Fruit fly (Drosophila melanogaster): ENCODE data around the gene Cpr31A.

The Cpr31A gene

DNA sequence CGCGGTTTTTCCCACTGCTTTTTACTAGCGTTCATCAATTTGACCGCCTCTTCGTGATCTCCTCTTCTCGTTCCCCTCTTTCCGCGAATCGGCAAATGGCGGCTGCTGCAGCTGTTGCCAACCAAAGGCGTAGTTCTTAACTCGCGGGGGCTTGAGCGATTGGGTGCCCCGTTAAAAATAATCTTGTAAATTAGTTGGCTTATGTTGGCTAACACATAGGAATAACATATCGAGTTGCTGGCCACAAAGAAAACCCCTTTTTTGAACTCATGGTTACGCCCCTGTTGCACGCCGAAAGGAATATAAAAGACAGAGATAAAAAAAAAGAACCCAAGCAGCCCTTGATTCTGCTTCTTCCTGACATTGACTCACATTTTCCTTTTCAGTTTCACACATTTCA lies 3.2 kb downstream of the Cpr31A start (continued):
- TF ChIP-seq CrebA (GFP tag; optimal IDR thresholded peaks at IDR 0.05; ENCODE audit: borderline replicate concordance), result peak; percentile 83

dm6 chr2L:10060516-10060915 lies 6.5 kb downstream of the Cpr31A start, which contains the start of gene Spn31A:
Spn31A (plus strand) TSS chr2L:10060816.
- TF ChIP-seq CG32264 (GFP tag; optimal IDR thresholded peaks at IDR 0.05) (no peak), Myc (optimal IDR thresholded peaks at IDR 0.05) (no peak), h (GFP tag; optimal IDR thresholded peaks at IDR 0.05) (no peak), Sp1 (GFP tag; optimal IDR thresholded peaks at IDR 0.05) (no peak), Mio (GFP tag; optimal IDR thresholded peaks at IDR 0.05) (no peak), tai (GFP tag; optimal IDR thresholded peaks at IDR 0.05) (no peak), CrebA (GFP tag; optimal IDR thresholded peaks at IDR 0.05; ENCODE audit: borderline replicate concordance) (no peak), woc (GFP tag; optimal IDR thresholded peaks at IDR 0.05) (no peak), foxo (GFP tag; optimal IDR thresholded peaks at IDR 0.05) (no peak), Dfd (GFP tag; optimal IDR thresholded peaks at IDR 0.05) (no peak), pan (optimal IDR thresholded peaks at IDR 0.05) (no peak), Hr78 (GFP tag; optimal IDR thresholded peaks at IDR 0.05) (no peak), N (GFP tag; optimal IDR thresholded peaks at IDR 0.05) (no peak), lola (GFP tag; optimal IDR thresholded peaks at IDR 0.05) (no peak)

dm6 chr2L:10061276-10061675 lies 7.3 kb downstream of the Cpr31A start:
- no peak for TF ChIP-seq tai (GFP tag; optimal IDR thresholded peaks at IDR 0.05)
- no peak for TF ChIP-seq N (GFP tag; optimal IDR thresholded peaks at IDR 0.05)
- TF ChIP-seq brk (GFP tag; optimal IDR thresholded peaks at IDR 0.05), result no peak
- no peak for TF ChIP-seq Hnf4 (GFP tag; optimal IDR thresholded peaks at IDR 0.05)
- no peak for TF ChIP-seq Jra (GFP tag; optimal IDR thresholded peaks at IDR 0.05)
- TF ChIP-seq dl (GFP tag; optimal IDR thresholded peaks at IDR 0.05; ENCODE audit: insufficient read depth in 1 of 2, partially characterized antibody in 2 of 2), result no peak
- TF ChIP-seq ey (GFP tag; optimal IDR thresholded peaks at IDR 0.05), result no peak
- TF ChIP-seq Vsx2 (GFP tag; optimal IDR thresholded peaks at IDR 0.05; ENCODE audit: partially characterized antibody), result no peak
- no peak for TF ChIP-seq sv (GFP tag; optimal IDR thresholded peaks at IDR 0.05)
- no peak for TF ChIP-seq dmrt93B (GFP tag; optimal IDR thresholded peaks at IDR 0.05)
- no peak for TF ChIP-seq Hr78 (GFP tag; optimal IDR thresholded peaks at IDR 0.05)
- no peak for TF ChIP-seq HLH106 (tag; optimal IDR thresholded peaks at IDR 0.05)
- TF ChIP-seq foxo (GFP tag; optimal IDR thresholded peaks at IDR 0.05), result no peak
- no peak for TF ChIP-seq Abd-B (GFP tag; optimal IDR thresholded peaks at IDR 0.05)
- TF ChIP-seq Dif (GFP tag; optimal IDR thresholded peaks at IDR 0.05; ENCODE audit: partially characterized antibody), result no peak
- TF ChIP-seq pan (optimal IDR thresholded peaks at IDR 0.05), result no peak
- no peak for TF ChIP-seq Mio (GFP tag; optimal IDR thresholded peaks at IDR 0.05)
- TF ChIP-seq sage (GFP tag; optimal IDR thresholded peaks at IDR 0.05), result no peak
- TF ChIP-seq psq (GFP tag; optimal IDR thresholded peaks at IDR 0.05), result no peak

DNA sequence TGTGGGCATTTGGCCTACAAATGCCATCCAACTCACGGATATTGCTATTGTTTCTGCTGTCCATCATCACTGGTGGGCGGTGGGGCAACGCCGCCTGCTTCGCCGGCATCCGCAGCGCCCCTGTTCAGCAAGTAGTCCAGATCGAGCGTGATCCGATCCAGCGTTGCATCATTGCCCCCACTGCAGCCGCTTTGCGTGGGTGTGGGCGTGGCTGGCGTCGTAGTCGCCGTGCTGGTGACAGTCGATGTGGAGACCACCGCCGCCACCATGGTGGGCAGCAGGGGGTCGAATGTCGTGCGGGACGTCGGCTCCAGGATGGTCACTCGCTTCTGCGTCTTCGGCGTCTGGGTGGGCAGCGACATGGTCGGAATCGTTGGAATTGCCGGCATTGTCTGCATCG lies 10.7 kb downstream of the Cpr31A start:
- TF ChIP-seq dl (GFP tag; optimal IDR thresholded peaks at IDR 0.05; ENCODE audit: insufficient read depth in 1 of 2, partially characterized antibody in 2 of 2) (no peak), Vsx2 (GFP tag; optimal IDR thresholded peaks at IDR 0.05; ENCODE audit: partially characterized antibody) (no peak), Sp1 (GFP tag; optimal IDR thresholded peaks at IDR 0.05) (no peak), usp (GFP tag; optimal IDR thresholded peaks at IDR 0.05) (no peak), foxo (GFP tag; optimal IDR thresholded peaks at IDR 0.05) (no peak), OdsH (GFP tag; optimal IDR thresholded peaks at IDR 0.05) (no peak), CrebA (GFP tag; optimal IDR thresholded peaks at IDR 0.05; ENCODE audit: borderline replicate concordance) (no peak), pan (optimal IDR thresholded peaks at IDR 0.05) (no peak), sage (GFP tag; optimal IDR thresholded peaks at IDR 0.05) (no peak), Dfd (GFP tag; optimal IDR thresholded peaks at IDR 0.05) (no peak), rgr (GFP tag; optimal IDR thresholded peaks at IDR 0.05) (no peak), woc (GFP tag; optimal IDR thresholded peaks at IDR 0.05) (no peak), Mio (GFP tag; optimal IDR thresholded peaks at IDR 0.05) (no peak), lola (GFP tag; optimal IDR thresholded peaks at IDR 0.05) (no peak), Dif (GFP tag; optimal IDR thresholded peaks at IDR 0.05; ENCODE audit: partially characterized antibody) (no peak), jim (GFP tag; optimal IDR thresholded peaks at IDR 0.05) (no peak)

DNA sequence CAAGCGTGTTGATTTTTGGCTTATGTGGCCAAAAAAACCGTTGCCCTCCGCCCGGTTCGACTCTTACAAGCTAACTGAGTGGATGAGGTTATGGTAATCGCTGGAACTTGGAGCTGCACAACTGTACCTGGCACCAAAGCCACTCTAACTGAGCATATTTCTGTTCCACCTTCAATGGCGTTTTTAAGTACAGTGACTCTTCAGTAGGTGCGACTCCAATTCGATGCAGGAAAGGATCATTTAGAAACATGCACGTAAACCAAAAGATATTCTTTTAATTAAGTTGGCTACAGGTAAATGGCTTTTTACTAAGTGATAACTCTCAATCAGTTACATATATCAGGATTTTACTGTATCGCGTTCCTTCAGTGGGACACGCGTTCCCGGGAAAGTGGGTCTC lies 38.3 kb downstream of the Cpr31A start, which contains the start of gene CG13133:
TSS of gene CG13133 (minus strand) at position 101 of the 400 bp plus-strand sequence.
- TF ChIP-seq CG32264 (GFP tag; optimal IDR thresholded peaks at IDR 0.05), result no peak
- no peak for TF ChIP-seq usp (GFP tag; optimal IDR thresholded peaks at IDR 0.05)

Data from whole organism, wandering third instar larva.